Worm (Caenorhabditis elegans) whole organism, young adult: Measurements from ENCODE around the gene nhr-137.

Source experiments
- let-607 ChIP-seq, 2 experiments: fragments of 200-800 bp in 1 of 2; sonication (Bioruptor generic) in 1 of 2; sonication (generic microtip) in 1 of 2; optimal IDR thresholded peaks; 2 replicates each; lab custom pipeline; 2016 to 2018; ENCODE audit warnings: mild to moderate bottlenecking in 2 of 2, missing compliant biosample characterization in 2 of 2, missing genetic modification characterization in 2 of 2, moderate library complexity in 2 of 2, missing genotype in 1 of 2
- lin-26 ChIP-seq: fragments of 200-800 bp; sonication (Bioruptor generic); IDR thresholded peaks from 2 replicates; pipeline ENCODE4 v1.3.6; 2022; ENCODE audit warnings: missing genetic modification reagents, missing genetic modification characterization, missing compliant biosample characterization
- lin-35 ChIP-seq, 3 experiments: fragments of 150-350 bp in 2 of 3; sonication (generic microtip) in 1 of 3; optimal IDR thresholded peaks; 2 replicates each; lab custom pipeline; 2014 to 2018; ENCODE audit warnings: missing biosample characterization in 3 of 3, missing genetic modification characterization in 3 of 3, missing genetic modification reagents in 3 of 3
- lir-1 ChIP-seq: fragments of 200-800 bp; sonication (Bioruptor generic); conservative IDR thresholded peaks from 2 replicates; pipeline ENCODE4 v1.3.6; 2022; ENCODE audit warnings: missing genetic modification reagents, missing genetic modification characterization, missing compliant biosample characterization

ce11 chrX:6663780-6664437, 4.9 kb downstream of the nhr-137 start:
- TF ChIP-seq lin-35 (GFP tag; optimal IDR thresholded peaks at IDR 0.05; lab: Kevin White, UChicago) (no peak), lin-26 (GFP tag; lab: Robert Waterston, UW) (no peak), let-607 (tag; optimal IDR thresholded peaks at IDR 0.05; lab: Kevin White, UChicago) (no peak), lir-1 (GFP tag; lab: Robert Waterston, UW) (no peak)
